Fruit fly (Drosophila melanogaster) whole organism, adult: ENCODE data around the gene CG32829.

Experiments
- CG33017 ChIP-seq: fragments of 200-800 bp; sonication (Bioruptor generic); optimal IDR thresholded peaks from 2 replicates; lab custom pipeline; 2018; ENCODE audit warnings: missing biosample characterization, mild to moderate bottlenecking, missing genetic modification characterization, moderate library complexity
- CG7101 ChIP-seq: fragments of 200-800 bp; sonication (Bioruptor generic); optimal IDR thresholded peaks from 2 replicates; lab custom pipeline; 2018; ENCODE audit warnings: missing biosample characterization, mild to moderate bottlenecking, missing genetic modification characterization, moderate library complexity
- Mnt ChIP-seq: fragments of 200-800 bp; sonication (Bioruptor generic); optimal IDR thresholded peaks from 2 replicates; lab custom pipeline; 2016; ENCODE audit warnings: missing biosample characterization, mild to moderate bottlenecking, missing genetic modification characterization
- cic ChIP-seq: fragments of 200-800 bp; sonication (Bioruptor generic); optimal IDR thresholded peaks from 2 replicates; lab custom pipeline; 2017; ENCODE audit warnings: missing biosample characterization, mild to moderate bottlenecking, missing genetic modification characterization, moderate library complexity
- kay ChIP-seq: fragments of 200-800 bp; sonication (Bioruptor generic); peaks from one replicate; lab custom pipeline; 2016; ENCODE audit warnings: missing biosample characterization, missing genetic modification characterization, borderline replicate concordance
- ovo ChIP-seq: fragments of 200-800 bp; sonication (Bioruptor generic); optimal IDR thresholded peaks from 2 replicates; lab custom pipeline; 2016; ENCODE audit warnings: missing biosample characterization, missing genetic modification characterization
- pad ChIP-seq: fragments of 200-800 bp; sonication (Bioruptor generic); optimal IDR thresholded peaks from 3 replicates; lab custom pipeline; 2017; ENCODE audit warnings: missing biosample characterization, missing genetic modification characterization, mild to moderate bottlenecking, moderate library complexity, missing genetic modification reagents
- tj ChIP-seq: fragments of 200-800 bp; sonication (Bioruptor generic); optimal IDR thresholded peaks from 3 replicates; lab custom pipeline; 2017; ENCODE audit warnings: missing biosample characterization, mild to moderate bottlenecking, missing genetic modification characterization, moderate library complexity

dm6 chr2L:6913964-6914363, 2.3 kb downstream of the CG32829 start, which contains the start of gene Wee1:
- TF ChIP-seq tj = no peak
- TF ChIP-seq CG33017 = no peak
- no peak for TF ChIP-seq pad (GFP tag; lab: Kevin White, UChicago)
- TF ChIP-seq Mnt (GFP tag; lab: Kevin White, UChicago) = peak; percentile 39
- TF ChIP-seq ovo = no peak
- peak; percentile 0 for TF ChIP-seq CG7101 (tag; lab: Kevin White, UChicago)
- no peak for TF ChIP-seq cic (GFP tag; lab: Kevin White, UChicago)
- no peak for TF ChIP-seq kay (GFP tag; lab: Kevin White, UChicago)
